Fruit fly (Drosophila melanogaster): ENCODE data around the gene Moe.

DNA sequence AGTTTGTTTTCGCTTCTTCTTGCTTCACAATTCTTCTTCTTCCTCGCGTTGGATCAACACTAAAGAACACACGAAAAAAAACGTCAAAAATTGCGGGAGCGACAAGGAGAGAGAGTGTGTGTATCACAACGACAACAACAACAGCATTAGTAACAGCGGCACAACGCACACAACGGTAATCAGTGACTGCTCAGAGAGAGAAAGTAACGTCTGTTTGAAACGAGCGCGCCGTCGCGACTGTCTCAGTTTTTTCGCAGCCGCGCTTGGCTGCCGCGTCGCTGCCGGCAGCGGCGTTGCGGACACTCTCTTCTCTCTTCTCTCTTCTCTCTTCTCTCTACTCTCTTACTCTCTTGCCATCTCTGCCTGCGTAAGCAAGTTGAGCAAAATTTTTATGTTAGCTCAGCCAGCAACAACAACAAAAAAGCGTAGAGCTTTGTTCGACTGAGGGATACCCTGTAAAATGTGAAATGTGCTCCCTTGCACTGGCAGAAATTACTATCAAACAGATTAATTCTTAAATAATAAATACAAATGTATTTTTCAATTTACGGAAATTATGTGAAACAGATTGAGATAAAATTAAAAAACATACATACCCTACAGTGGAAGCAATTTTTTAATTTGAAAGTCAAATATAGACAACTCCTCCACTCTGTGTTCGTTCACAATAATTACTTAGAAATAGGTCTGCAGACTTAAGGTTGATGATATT is 6.4 kb downstream of the Moe start:
- TF ChIP-seq usp (GFP tag; optimal IDR thresholded peaks at IDR 0.05) = no peak
- peak; percentile 85 for TF ChIP-seq Dll (optimal IDR thresholded peaks at IDR 0.05)
- peak; percentile 52 for TF ChIP-seq pan (optimal IDR thresholded peaks at IDR 0.05)

Data from whole organism.